Worm (Caenorhabditis elegans): ENCODE data around the gene R07G3.8.

Gene R07G3.8

ce11 chrII:7594812-7595211 is 25.5 kb downstream of the R07G3.8 start, which contains the start of gene syd-1:
Gene syd-1 (minus strand): TSS chrII:7594912.
- no peak for TF ChIP-seq unc-62 (GFP tag; optimal IDR thresholded peaks at IDR 0.05)

DNA sequence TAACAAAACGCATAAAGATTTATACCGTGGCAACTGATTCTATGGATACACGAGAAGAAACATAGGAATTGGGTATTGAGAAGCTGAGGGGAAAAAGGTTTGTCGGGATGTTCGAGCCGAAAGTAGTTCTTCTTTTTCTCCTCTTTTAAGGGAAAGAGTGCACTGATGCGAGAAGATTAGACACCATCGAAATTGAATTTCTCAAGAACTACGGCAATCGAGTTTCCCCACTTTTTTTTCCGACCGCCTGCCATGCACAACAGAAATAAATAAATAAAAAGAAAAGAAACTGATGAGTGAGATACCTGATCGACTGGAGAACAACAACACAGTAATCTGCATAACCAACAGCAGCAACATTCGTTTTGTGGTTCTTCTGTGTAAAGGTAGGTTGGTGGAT is 26.1 kb downstream of the R07G3.8 start:
- no peak for TF ChIP-seq unc-62 (GFP tag; optimal IDR thresholded peaks at IDR 0.05)

ce11 chrII:7593227-7593626 is 27.1 kb downstream of the R07G3.8 start:
- TF ChIP-seq unc-62 (GFP tag; optimal IDR thresholded peaks at IDR 0.05), result no peak

DNA sequence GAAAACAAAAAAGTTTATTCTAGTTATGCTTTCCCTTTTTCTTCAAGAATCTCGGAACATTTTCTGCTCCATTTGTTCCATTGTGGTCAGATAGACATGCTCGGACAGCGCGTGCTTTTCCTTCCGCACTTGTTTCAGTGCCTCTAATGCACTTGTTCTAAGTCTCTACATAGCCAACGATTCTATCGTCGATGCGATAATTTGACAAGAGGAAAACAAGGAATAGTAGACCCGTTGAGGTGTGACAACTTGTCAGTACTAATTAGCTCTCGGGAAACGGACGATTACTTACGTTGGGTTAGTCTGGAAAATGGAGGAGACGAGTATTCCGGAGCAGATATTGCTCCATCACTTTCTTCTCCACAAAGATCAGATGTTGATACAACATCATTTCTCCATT is 32.0 kb downstream of the R07G3.8 start:
- TF ChIP-seq unc-62 (GFP tag; optimal IDR thresholded peaks at IDR 0.05), result no peak

DNA sequence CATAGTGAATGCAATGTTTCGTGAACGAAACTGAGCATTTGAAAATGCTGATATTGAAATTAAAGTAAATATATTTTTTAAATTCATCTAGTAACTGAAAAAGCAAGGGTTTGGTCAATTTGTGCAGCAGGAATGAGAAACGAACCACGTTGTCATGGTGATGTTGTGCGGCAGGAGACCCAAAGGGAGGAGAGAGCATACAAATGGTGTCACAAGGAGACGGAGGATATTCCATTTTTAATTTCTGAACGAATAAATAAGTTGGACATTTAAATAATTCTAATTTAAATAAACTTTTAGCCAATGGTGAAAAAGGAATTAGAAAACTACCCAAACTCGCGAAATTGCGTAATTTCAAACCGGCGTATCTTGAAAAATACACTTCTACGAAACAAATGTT is 36.8 kb downstream of the R07G3.8 start, which contains the start of gene mks-3:
Gene mks-3, minus strand, starts transcription at position 101 of the 400 bp plus-strand sequence.
- TF ChIP-seq unc-62 (GFP tag; optimal IDR thresholded peaks at IDR 0.05), result no peak

DNA sequence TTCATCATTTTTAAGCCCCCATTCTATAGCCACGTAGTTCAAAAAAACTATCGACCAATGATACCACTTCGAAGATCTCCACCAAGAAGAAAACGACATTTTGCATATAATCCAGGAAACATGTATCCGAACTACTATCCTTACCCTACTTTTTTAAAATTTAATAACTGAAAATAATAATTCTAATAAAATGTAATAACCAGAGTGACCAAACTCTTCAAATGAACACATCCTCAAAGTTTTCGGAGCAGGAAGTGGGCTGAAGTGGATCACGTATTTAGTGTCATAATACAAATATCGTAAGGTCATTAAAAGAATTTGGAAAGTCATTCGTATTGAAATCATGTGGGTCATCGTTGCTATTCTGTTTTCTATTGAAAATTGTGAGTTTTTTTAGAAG is 42.9 kb downstream of the R07G3.8 start, which contains the start of gene F35D2.6:
Gene F35D2.6, plus strand, starts transcription at position 301 of the 400 bp plus-strand sequence.
- TF ChIP-seq unc-62 (GFP tag; optimal IDR thresholded peaks at IDR 0.05), result no peak

ce11 chrII:7575614-7576013 is 44.7 kb downstream of the R07G3.8 start, which contains the start of gene F35D2.1:
Gene F35D2.1 (plus strand): TSS chrII:7575914.
- no peak for TF ChIP-seq unc-62 (GFP tag; optimal IDR thresholded peaks at IDR 0.05)

DNA sequence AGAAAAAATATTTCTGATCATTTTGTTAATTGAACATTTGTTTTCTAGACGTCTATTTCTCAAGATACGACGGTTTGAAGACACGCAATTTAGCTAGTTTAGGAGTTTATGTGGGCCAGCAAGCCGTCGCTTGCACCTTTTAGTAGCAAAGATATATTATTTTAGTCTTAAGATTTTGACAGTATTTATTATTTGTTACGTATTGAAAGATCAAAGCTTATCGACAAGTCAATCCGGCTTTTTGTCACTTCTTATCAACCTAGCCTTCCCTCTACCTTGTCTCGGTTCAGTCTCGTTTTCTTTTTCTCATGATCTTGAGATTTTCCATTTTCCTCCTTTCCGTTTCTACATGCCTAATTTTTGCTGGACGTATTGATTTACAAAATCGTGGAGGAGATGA is 46.2 kb downstream of the R07G3.8 start, which contains the start of gene F35D2.2:
Gene F35D2.2, plus strand, starts transcription at position 301 of the 400 bp plus-strand sequence.
- TF ChIP-seq unc-62 (GFP tag; optimal IDR thresholded peaks at IDR 0.05), result no peak

DNA sequence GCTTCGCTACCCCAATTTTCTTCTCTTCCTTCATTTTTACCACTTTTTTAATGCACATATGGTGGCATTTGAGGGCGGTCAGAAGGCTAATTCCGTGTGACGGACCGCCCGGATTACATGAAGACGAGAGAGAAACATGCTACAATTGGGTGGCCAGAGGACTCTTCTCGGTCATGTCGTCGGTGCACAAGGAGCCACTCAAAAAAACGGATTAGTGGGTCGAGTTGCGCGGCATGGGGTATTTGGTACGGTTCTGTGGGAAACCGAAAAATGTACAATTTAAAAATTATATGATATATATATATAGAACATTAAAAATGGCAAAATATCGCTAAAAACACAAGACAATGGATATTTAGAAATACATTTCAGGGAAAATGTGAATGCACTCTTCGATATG is 49.5 kb downstream of the R07G3.8 start:
- TF ChIP-seq unc-62 (GFP tag; optimal IDR thresholded peaks at IDR 0.05), result no peak

ce11 chrII:7570305-7570704 is 50.0 kb downstream of the R07G3.8 start, which contains the start of gene F35D2.3:
Gene F35D2.3 (plus strand): TSS chrII:7570605.
- TF ChIP-seq unc-62 (GFP tag; optimal IDR thresholded peaks at IDR 0.05), result no peak

Measured in whole organism, dauer.